Fruit fly (Drosophila melanogaster) whole organism, wandering third instar larva: ENCODE measurements around the gene NijA.

Experiments
- Abd-B ChIP-seq: fragments of >200 bp; optimal IDR thresholded peaks from 2 replicates; lab custom pipeline; 2017; ENCODE audit warnings: missing biosample characterization, missing genetic modification characterization
- CG32264 ChIP-seq: fragments of 200-800 bp; sonication (Bioruptor generic); optimal IDR thresholded peaks from 2 replicates; lab custom pipeline; 2016; ENCODE audit warnings: missing biosample characterization, missing genetic modification characterization
- CG9705 ChIP-seq: fragments of 200-800 bp; sonication (Bioruptor generic); optimal IDR thresholded peaks from 2 replicates; lab custom pipeline; 2018; ENCODE audit warnings: missing biosample characterization, mild to moderate bottlenecking, missing genetic modification characterization
- CrebA ChIP-seq: fragments of 200-800 bp; sonication (Bioruptor generic); optimal IDR thresholded peaks from 2 replicates; lab custom pipeline; 2016; ENCODE audit warnings: missing biosample characterization, mild to moderate bottlenecking, missing genetic modification characterization, borderline replicate concordance
- Dfd ChIP-seq: fragments of >200 bp; optimal IDR thresholded peaks from 2 replicates; lab custom pipeline; 2017; ENCODE audit warnings: missing biosample characterization, missing genetic modification characterization
- Dif ChIP-seq: fragments of 200-275, 200-300 bp; sonication (Bioruptor generic); optimal IDR thresholded peaks from 2 replicates; lab custom pipeline; 2018; ENCODE audit warnings: missing biosample characterization, missing genetic modification characterization; ENCODE audit not compliant: partially characterized antibody
- GATAd ChIP-seq: sonication (Bioruptor generic); optimal IDR thresholded peaks from 2 replicates; lab custom pipeline; 2016; ENCODE audit warnings: missing biosample characterization, missing genetic modification characterization
- HLH106 ChIP-seq: fragments of 200-800 bp; optimal IDR thresholded peaks from 3 replicates; lab custom pipeline; 2019; ENCODE audit warnings: missing biosample characterization, mild to moderate bottlenecking, missing genetic modification characterization, moderate library complexity
- Hnf4 ChIP-seq: fragments of 200-800 bp; sonication (Bioruptor generic); optimal IDR thresholded peaks from 2 replicates; lab custom pipeline; 2016; ENCODE audit warnings: missing biosample characterization, mild to moderate bottlenecking, missing genetic modification characterization
- Hr78 ChIP-seq: fragments of >200 bp; optimal IDR thresholded peaks from 2 replicates; lab custom pipeline; 2017; ENCODE audit warnings: missing biosample characterization, missing genetic modification characterization
- Hr83 ChIP-seq: fragments of 200-300 bp; sonication (Bioruptor generic); optimal IDR thresholded peaks from 2 replicates; lab custom pipeline; 2016; ENCODE audit warnings: missing biosample characterization, mild to moderate bottlenecking, missing genetic modification characterization, moderate library complexity; ENCODE audit not compliant: poor library complexity, severe bottlenecking
- Jra ChIP-seq: sonication (Bioruptor generic); optimal IDR thresholded peaks from 2 replicates; lab custom pipeline; 2016; ENCODE audit warnings: missing biosample characterization, missing genetic modification characterization
- Mio ChIP-seq: sonication (Bioruptor generic); optimal IDR thresholded peaks from 2 replicates; lab custom pipeline; 2016; ENCODE audit warnings: missing biosample characterization, missing genetic modification characterization
- Myc ChIP-seq: fragments of >200 bp; optimal IDR thresholded peaks from 2 replicates; lab custom pipeline; 2017
- N ChIP-seq: fragments of >200 bp; optimal IDR thresholded peaks from 2 replicates; lab custom pipeline; 2018; ENCODE audit warnings: missing biosample characterization, missing external identifiers, missing genetic modification characterization
- OdsH ChIP-seq: fragments of 200-800 bp; sonication (Bioruptor generic); optimal IDR thresholded peaks from 2 replicates; lab custom pipeline; 2016; ENCODE audit warnings: missing biosample characterization, mild to moderate bottlenecking, missing genetic modification characterization
- Rel ChIP-seq, 2 experiments: fragments of 200-800 bp; sonication (Bioruptor generic) in 1 of 2; optimal IDR thresholded peaks; 2 replicates in 1 of 2; 3 replicates in 1 of 2; lab custom pipeline; 2016 to 2019; ENCODE audit warnings: mild to moderate bottlenecking in 2 of 2, missing biosample characterization in 2 of 2, missing genetic modification characterization in 2 of 2, moderate library complexity in 1 of 2
- Sp1 ChIP-seq: fragments of 200-800 bp; sonication (Bioruptor generic); optimal IDR thresholded peaks from 3 replicates; lab custom pipeline; 2019; ENCODE audit warnings: missing biosample characterization, mild to moderate bottlenecking, missing genetic modification characterization, moderate library complexity
- Vsx2 ChIP-seq: fragments of 200-300, 225-300 bp; sonication (Bioruptor generic); optimal IDR thresholded peaks from 2 replicates; lab custom pipeline; 2018; ENCODE audit warnings: missing biosample characterization, missing genetic modification characterization; ENCODE audit not compliant: partially characterized antibody
- br ChIP-seq: fragments of 200-800 bp; sonication (Bioruptor generic); optimal IDR thresholded peaks from 2 replicates; lab custom pipeline; 2016; ENCODE audit warnings: missing biosample characterization, missing genetic modification characterization
- brk ChIP-seq: fragments of 200-800 bp; sonication (Bioruptor generic); optimal IDR thresholded peaks from 2 replicates; lab custom pipeline; 2016; ENCODE audit warnings: missing biosample characterization, mild to moderate bottlenecking, missing genetic modification characterization
- dmrt93B ChIP-seq: fragments of 200-800 bp; sonication (Bioruptor generic); optimal IDR thresholded peaks from 2 replicates; lab custom pipeline; 2018; ENCODE audit warnings: missing biosample characterization, mild to moderate bottlenecking, missing genetic modification characterization
- dsf ChIP-seq: sonication (Bioruptor generic); optimal IDR thresholded peaks from 2 replicates; lab custom pipeline; 2016; ENCODE audit warnings: missing biosample characterization, missing genetic modification characterization, borderline replicate concordance
- ey ChIP-seq: fragments of 200-800 bp; sonication (Bioruptor generic); optimal IDR thresholded peaks from 2 replicates; lab custom pipeline; 2016; ENCODE audit warnings: missing biosample characterization, missing genetic modification characterization
- foxo ChIP-seq, 2 experiments: fragments of 200-800 bp; sonication (Bioruptor generic); optimal IDR thresholded peaks; 2 replicates in 1 of 2; 3 replicates in 1 of 2; lab custom pipeline; 2016 to 2017; ENCODE audit warnings: missing biosample characterization in 2 of 2, missing genetic modification characterization in 2 of 2
- fru ChIP-seq: fragments of 200-800 bp; sonication (Bioruptor generic); optimal IDR thresholded peaks from 3 replicates; lab custom pipeline; 2016; ENCODE audit warnings: missing biosample characterization, mild to moderate bottlenecking, missing genetic modification characterization
- h ChIP-seq: fragments of 200-800 bp; sonication (Bioruptor generic); optimal IDR thresholded peaks from 3 replicates; lab custom pipeline; 2016; ENCODE audit warnings: missing biosample characterization, mild to moderate bottlenecking, missing genetic modification characterization
- jim ChIP-seq: fragments of 175-275, 200-325 bp; sonication (Bioruptor generic); optimal IDR thresholded peaks from 2 replicates; lab custom pipeline; 2016; ENCODE audit warnings: missing biosample characterization, mild to moderate bottlenecking, missing genetic modification characterization
- lola ChIP-seq: fragments of >200 bp; optimal IDR thresholded peaks from 2 replicates; lab custom pipeline; 2017; ENCODE audit warnings: missing biosample characterization, missing genetic modification characterization
- psq ChIP-seq: fragments of 200-800 bp; sonication (Bioruptor generic); optimal IDR thresholded peaks from 3 replicates; lab custom pipeline; 2017; ENCODE audit warnings: missing biosample characterization, mild to moderate bottlenecking, missing genetic modification characterization, moderate library complexity
- rgr ChIP-seq: fragments of 200-800 bp; sonication (Bioruptor generic); optimal IDR thresholded peaks from 3 replicates; lab custom pipeline; 2016; ENCODE audit warnings: missing biosample characterization, mild to moderate bottlenecking, missing genetic modification characterization
- sage ChIP-seq: fragments of 200-800 bp; sonication (Bioruptor generic); optimal IDR thresholded peaks from 2 replicates; lab custom pipeline; 2016; ENCODE audit warnings: missing biosample characterization, mild to moderate bottlenecking, missing genetic modification characterization
- sv ChIP-seq: fragments of 200-800 bp; sonication (Bioruptor generic); optimal IDR thresholded peaks from 3 replicates; lab custom pipeline; 2016; ENCODE audit warnings: missing biosample characterization, missing genetic modification characterization
- tai ChIP-seq: sonication (Bioruptor generic); optimal IDR thresholded peaks from 2 replicates; lab custom pipeline; 2016; ENCODE audit warnings: missing biosample characterization, missing genetic modification characterization
- usp ChIP-seq: fragments of >200 bp; optimal IDR thresholded peaks from 2 replicates; lab custom pipeline; 2017; ENCODE audit warnings: missing biosample characterization, missing genetic modification characterization
- woc ChIP-seq: sonication (Bioruptor generic); optimal IDR thresholded peaks from 2 replicates; lab custom pipeline; 2016; ENCODE audit warnings: missing biosample characterization, mild to moderate bottlenecking, missing genetic modification characterization

Gene NijA

DNA sequence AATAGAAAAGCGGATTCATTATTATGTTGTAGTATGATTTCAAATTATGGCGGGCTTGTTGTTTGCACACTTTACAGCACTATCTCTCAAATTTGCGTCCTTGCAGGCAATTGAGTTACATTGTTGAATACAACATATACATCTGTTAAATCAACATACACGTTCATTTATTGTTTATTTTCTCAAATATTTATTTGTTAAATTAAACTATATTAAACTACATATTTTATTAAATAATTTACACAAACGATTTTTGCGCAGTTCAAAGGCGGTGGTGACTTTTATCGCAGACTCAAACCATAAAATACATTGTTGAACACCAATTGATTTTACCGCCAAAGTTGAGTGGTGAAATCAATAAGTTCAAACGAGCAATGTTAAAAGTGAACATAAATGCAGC lies 1.5 kb upstream of the NijA start:
- peak; percentile 29 for TF ChIP-seq HLH106 (tag; lab: Kevin White, UChicago)
- no peak for TF ChIP-seq jim (GFP tag; lab: Kevin White, UChicago)
- no peak for TF ChIP-seq br (GFP tag; lab: Kevin White, UChicago)
- TF ChIP-seq Hr78 (GFP tag; lab: Kevin White, UChicago), result no peak
- TF ChIP-seq tai, result peak; percentile 8
- no peak for TF ChIP-seq lola (GFP tag; lab: Kevin White, UChicago)
- no peak for TF ChIP-seq Vsx2 (GFP tag; lab: Kevin White, UChicago)
- TF ChIP-seq CG32264, result no peak
- TF ChIP-seq Myc, result peak; percentile 67
- TF ChIP-seq Hr83, result no peak
- no peak for TF ChIP-seq Hnf4
- no peak for TF ChIP-seq dsf (GFP tag; lab: Kevin White, UChicago)
- peak; percentile 15 for TF ChIP-seq dmrt93B
- TF ChIP-seq ey, result no peak
- no peak for TF ChIP-seq woc (GFP tag; lab: Kevin White, UChicago)
- no peak for TF ChIP-seq rgr (GFP tag; lab: Kevin White, UChicago)
- no peak for TF ChIP-seq foxo (GFP tag; optimal IDR thresholded peaks at IDR 0.05; lab: Kevin White, UChicago)

dm6 chr3L:10697413-10698118 lies 889 bp upstream of the NijA start:
- TF ChIP-seq lola (GFP tag; lab: Kevin White, UChicago) (no peak), usp (no peak), CrebA (GFP tag; lab: Kevin White, UChicago) (no peak), br (GFP tag; lab: Kevin White, UChicago) (no peak), CG32264 (no peak), Myc (no peak), Dfd (no peak), woc (GFP tag; lab: Kevin White, UChicago) (no peak), dmrt93B (no peak), HLH106 (tag; lab: Kevin White, UChicago) (no peak), rgr (GFP tag; lab: Kevin White, UChicago) (peak; percentile 7), sv (GFP tag; lab: Kevin White, UChicago) (no peak), Jra (no peak), CG9705 (GFP tag; lab: Kevin White, UChicago) (no peak), foxo (GFP tag; optimal IDR thresholded peaks at IDR 0.05; lab: Kevin White, UChicago) (no peak), Vsx2 (GFP tag; lab: Kevin White, UChicago) (no peak), tai (no peak), dsf (GFP tag; lab: Kevin White, UChicago) (no peak), OdsH (GFP tag; lab: Kevin White, UChicago) (no peak), jim (GFP tag; lab: Kevin White, UChicago) (no peak), GATAd (no peak), Mio (no peak), ey (peak; percentile 3), Dif (GFP tag; lab: Kevin White, UChicago) (no peak), Rel (GFP tag; optimal IDR thresholded peaks at IDR 0.05; lab: Kevin White, UChicago) (no peak), Rel (tag; optimal IDR thresholded peaks at IDR 0.05; lab: Kevin White, UChicago) (peak; percentile 56), N (GFP tag; lab: Kevin White, UChicago) (no peak), brk (GFP tag; lab: Kevin White, UChicago) (peak; percentile 46), Sp1 (GFP tag; lab: Kevin White, UChicago) (no peak), h (GFP tag; lab: Kevin White, UChicago) (no peak)

- TF ChIP-seq woc (GFP tag; lab: Kevin White, UChicago) (no peak), Hr83 (peak; percentile 61), Abd-B (GFP tag; lab: Kevin White, UChicago) (no peak), ey (no peak), fru (GFP tag; lab: Kevin White, UChicago) (no peak), Hr78 (GFP tag; lab: Kevin White, UChicago) (no peak), Hnf4 (peak; percentile 61), CrebA (GFP tag; lab: Kevin White, UChicago) (no peak), HLH106 (tag; lab: Kevin White, UChicago) (no peak), Vsx2 (GFP tag; lab: Kevin White, UChicago) (no peak), dsf (GFP tag; lab: Kevin White, UChicago) (peak; percentile 2), Dif (GFP tag; lab: Kevin White, UChicago) (no peak), Sp1 (GFP tag; lab: Kevin White, UChicago) (no peak), Rel (GFP tag; optimal IDR thresholded peaks at IDR 0.05; lab: Kevin White, UChicago) (no peak), Rel (tag; optimal IDR thresholded peaks at IDR 0.05; lab: Kevin White, UChicago) (no peak), rgr (GFP tag; lab: Kevin White, UChicago) (peak; percentile 52), Dfd (no peak), Jra (peak; percentile 34), N (GFP tag; lab: Kevin White, UChicago) (no peak), usp (no peak), br (GFP tag; lab: Kevin White, UChicago) (peak; percentile 48), h (GFP tag; lab: Kevin White, UChicago) (peak; percentile 11), CG9705 (GFP tag; lab: Kevin White, UChicago) (peak; percentile 45), foxo (GFP tag; optimal IDR thresholded peaks at IDR 0.05; lab: Kevin White, UChicago) (peak in 1 of 2 experiments; percentile 49), psq (GFP tag; lab: Kevin White, UChicago) (no peak), brk (GFP tag; lab: Kevin White, UChicago) (peak; percentile 67), sage (GFP tag; lab: Kevin White, UChicago) (peak; percentile 50), sv (GFP tag; lab: Kevin White, UChicago) (no peak), jim (GFP tag; lab: Kevin White, UChicago) (no peak), lola (GFP tag; lab: Kevin White, UChicago) (no peak), Mio (no peak), dmrt93B (no peak), OdsH (GFP tag; lab: Kevin White, UChicago) (peak; percentile 17), tai (no peak)
Observed at dm6 chr3L:10693709-10694403, 2.8 kb downstream of the NijA start, which contains the start of gene ND-13B. Gene ND-13B, minus strand, starts transcription at chr3L:10694108.
